Worm (Caenorhabditis elegans): ENCODE measurements around the gene rabr-3.

ce11 chrV:16162124-16162735, 33.2 kb upstream of the rabr-3 start, which contains the start of the genes str-109 and F10A3.11:
- no peak for TF ChIP-seq sdc-2 (tag; optimal IDR thresholded peaks at IDR 0.05)
- no peak for TF ChIP-seq hlh-13 (GFP tag; optimal IDR thresholded peaks at IDR 0.05)
- TF ChIP-seq pha-2 (tag; optimal IDR thresholded peaks at IDR 0.05), result no peak
- TF ChIP-seq sox-2 (GFP tag; IDR thresholded peaks at IDR 0.05), result no peak
- no peak for TF ChIP-seq hlh-6 (tag; optimal IDR thresholded peaks at IDR 0.05)
- no peak for TF ChIP-seq ets-4 (tag; optimal IDR thresholded peaks at IDR 0.05)
- no peak for TF ChIP-seq dve-1 (tag; optimal IDR thresholded peaks at IDR 0.05)
- TF ChIP-seq K02D7.2 (tag; optimal IDR thresholded peaks at IDR 0.05), result no peak
- TF ChIP-seq pax-1 (tag; optimal IDR thresholded peaks at IDR 0.05), result no peak
- TF ChIP-seq pha-4 (tag; optimal IDR thresholded peaks at IDR 0.05), result no peak
- TF ChIP-seq che-1 (tag; optimal IDR thresholded peaks at IDR 0.05), result no peak
- no peak for TF ChIP-seq elt-2 (tag; optimal IDR thresholded peaks at IDR 0.05)

Data from whole organism, late embryonic.